Fruit fly (Drosophila melanogaster) whole organism, prepupa: ENCODE data around the gene CG8219.

Source experiments
- CG11294 ChIP-seq: fragments of 200-800 bp; sonication (Bioruptor generic); IDR thresholded peaks from 2 replicates; pipeline ENCODE4 v1.3.6; 2022; ENCODE audit warnings: missing biosample characterization, missing genetic modification characterization
- Gug ChIP-seq: fragments of 200-800 bp; sonication (Bioruptor generic); IDR thresholded peaks from 2 replicates; pipeline ENCODE4 v1.3.6; 2022; ENCODE audit warnings: missing biosample characterization, missing genetic modification characterization
- salr ChIP-seq, 2 experiments: fragments of 200-800 bp; sonication (Bioruptor generic); optimal IDR thresholded peaks; 3 replicates each; lab custom pipeline; 2016 to 2018; ENCODE audit warnings: missing biosample characterization in 2 of 2, missing genetic modification characterization in 2 of 2, mild to moderate bottlenecking in 1 of 2

- TF ChIP-seq Gug (GFP tag; lab: Robert Waterston, UW) = no peak
- TF ChIP-seq CG11294 (GFP tag; lab: Robert Waterston, UW) = no peak
- TF ChIP-seq salr (GFP tag; optimal IDR thresholded peaks at IDR 0.05; lab: Kevin White, UChicago) = no peak
These were observed 47.7 kb upstream of the CG8219 start, which contains the start of gene Acp65Aa for dm6 chr3L:6152531-6152930.
